Worm (Caenorhabditis elegans) whole organism, L4 larva: Measurements from ENCODE around the gene T20D4.12.
A peak's percentile ranks its signal among the peaks of the same experiment; 100 is the strongest.
"Not testable (repeated sequence)": the region's sequence is repeated elsewhere in the genome, so short reads cannot be mapped to it uniquely, and the experiment has no call there.

Experiments used
- F26F4.8 ChIP-seq: fragments of 200-800 bp; sonication (Bioruptor generic); conservative IDR thresholded peaks from 2 replicates; pipeline ENCODE4 v1.3.6; 2022; ENCODE audit warnings: missing genetic modification characterization, missing compliant biosample characterization
- R02D3.7 ChIP-seq: fragments of 150-350 bp; sonication (generic microtip); optimal IDR thresholded peaks from 3 replicates; lab custom pipeline; 2014; ENCODE audit warnings: missing biosample characterization, missing genetic modification characterization
- Y48G9A.11 ChIP-seq: fragments of 200-800 bp; sonication (Bioruptor generic); IDR thresholded peaks from 2 replicates; pipeline ENCODE4 v1.3.6; 2022; ENCODE audit warnings: missing genetic modification reagents, missing genetic modification characterization, missing compliant biosample characterization
- ZK546.5 ChIP-seq, 2 experiments: sonication (generic microtip); optimal IDR thresholded peaks; 2 replicates each; lab custom pipeline; 2017; ENCODE audit warnings: missing biosample characterization in 2 of 2, missing genetic modification characterization in 2 of 2
- aha-1 ChIP-seq: fragments of 150-350 bp; peaks from one replicate; lab custom pipeline; 2014; ENCODE audit warnings: missing biosample characterization, missing genetic modification characterization
- ama-1 ChIP-seq: fragments of 150-350 bp; optimal IDR thresholded peaks from 2 replicates; lab custom pipeline; 2014; ENCODE audit warnings: inconsistent platforms, mixed read lengths
- ceh-20 ChIP-seq: fragments of 200-800 bp; sonication (Bioruptor generic); IDR thresholded peaks from 2 replicates; pipeline ENCODE4 v1.3.6; 2022; ENCODE audit warnings: missing genetic modification reagents, missing genetic modification characterization, missing compliant biosample characterization
- ceh-32 ChIP-seq: sonication (generic microtip); optimal IDR thresholded peaks from 2 replicates; lab custom pipeline; 2016; ENCODE audit warnings: mild to moderate bottlenecking, missing genetic modification characterization, missing compliant biosample characterization; ENCODE audit not compliant: poor library complexity
- ctbp-1 ChIP-seq: fragments of 200-800 bp; sonication (Bioruptor generic); IDR thresholded peaks from 2 replicates; pipeline ENCODE4 v1.3.6; 2022; ENCODE audit warnings: missing genetic modification reagents, missing genetic modification characterization, missing compliant biosample characterization
- daf-16 ChIP-seq, 3 experiments: sonication (generic microtip); optimal IDR thresholded peaks; 2 replicates each; lab custom pipeline; 2016 to 2017; ENCODE audit warnings: missing genetic modification characterization in 3 of 3, missing genetic modification reagents in 3 of 3, mild to moderate bottlenecking in 2 of 3, missing compliant biosample characterization in 2 of 3, missing biosample characterization in 1 of 3, moderate library complexity in 1 of 3
- dmd-6 ChIP-seq: fragments of 200-800 bp; sonication (Bioruptor generic); IDR thresholded peaks from 2 replicates; pipeline ENCODE4 v1.3.6; 2022; ENCODE audit warnings: missing genetic modification reagents, missing genetic modification characterization, missing compliant biosample characterization
- dve-1 ChIP-seq: sonication (generic microtip); optimal IDR thresholded peaks from 2 replicates; lab custom pipeline; 2017; ENCODE audit warnings: antibody characterized with exemption, mild to moderate bottlenecking, missing genetic modification characterization, missing compliant biosample characterization; ENCODE audit not compliant: insufficient read depth
- egl-27 ChIP-seq: sonication (generic microtip); optimal IDR thresholded peaks from 3 replicates; lab custom pipeline; 2017; ENCODE audit warnings: missing biosample characterization, missing genetic modification reagents, missing genetic modification characterization
- hlh-11 ChIP-seq: fragments of 200-800 bp; sonication (Bioruptor generic); optimal IDR thresholded peaks from 2 replicates; lab custom pipeline; 2018; ENCODE audit warnings: mild to moderate bottlenecking, missing genetic modification characterization, missing compliant biosample characterization
- lim-7 ChIP-seq: fragments of 200-800 bp; sonication (Bioruptor generic); IDR thresholded peaks from 2 replicates; pipeline ENCODE4 v1.3.6; 2022; ENCODE audit warnings: missing genetic modification characterization, missing compliant biosample characterization
- lin-13 ChIP-seq: fragments of 150-350 bp; optimal IDR thresholded peaks from 2 replicates; lab custom pipeline; 2014; ENCODE audit warnings: missing biosample characterization, missing genetic modification reagents, missing genetic modification characterization
- lin-15B ChIP-seq: fragments of 150-350 bp; sonication (generic microtip); optimal IDR thresholded peaks from 3 replicates; lab custom pipeline; 2014; ENCODE audit warnings: missing biosample characterization, missing genetic modification characterization
- lin-38 ChIP-seq: fragments of 200-800 bp; sonication (Bioruptor generic); IDR thresholded peaks from 2 replicates; pipeline ENCODE4 v1.3.6; 2022; ENCODE audit warnings: missing genetic modification reagents, missing genetic modification characterization, missing compliant biosample characterization
- lsy-2 ChIP-seq, 2 experiments: fragments of 150-350 bp in 1 of 2; sonication (generic microtip) in 1 of 2; optimal IDR thresholded peaks; 2 replicates each; lab custom pipeline; 2014 to 2017; ENCODE audit warnings: missing biosample characterization in 2 of 2, missing genetic modification characterization in 2 of 2
- madf-9 ChIP-seq: fragments of 200-800 bp; sonication (Bioruptor generic); conservative IDR thresholded peaks from 2 replicates; pipeline ENCODE4 v1.3.6; 2022; ENCODE audit warnings: missing genetic modification reagents, missing genetic modification characterization, missing compliant biosample characterization
- nhr-10 ChIP-seq: fragments of 150-350 bp; optimal IDR thresholded peaks from 2 replicates; lab custom pipeline; 2014; ENCODE audit warnings: missing biosample characterization, missing genetic modification characterization
- nhr-111 ChIP-seq: fragments of 200-800 bp; sonication (Bioruptor generic); optimal IDR thresholded peaks from 2 replicates; lab custom pipeline; 2018; ENCODE audit warnings: mild to moderate bottlenecking, missing genetic modification characterization, missing compliant biosample characterization
- nhr-42 ChIP-seq: fragments of 200-800 bp; sonication (Bioruptor generic); IDR thresholded peaks from 2 replicates; pipeline ENCODE4 v1.3.6; 2022; ENCODE audit warnings: missing genetic modification characterization, missing compliant biosample characterization
- nhr-48 ChIP-seq: sonication (generic microtip); optimal IDR thresholded peaks from 2 replicates; lab custom pipeline; 2016; ENCODE audit warnings: mild to moderate bottlenecking, missing genetic modification characterization, missing compliant biosample characterization
- nhr-77 ChIP-seq: fragments of 150-350 bp; optimal IDR thresholded peaks from 2 replicates; lab custom pipeline; 2014; ENCODE audit warnings: missing biosample characterization, missing genetic modification characterization
- rbr-2 ChIP-seq: sonication (generic microtip); optimal IDR thresholded peaks from 2 replicates; lab custom pipeline; 2016; ENCODE audit warnings: missing genotype, missing genetic modification characterization, missing compliant biosample characterization
- set-16 ChIP-seq: fragments of 200-800 bp; sonication (Bioruptor generic); IDR thresholded peaks from 2 replicates; pipeline ENCODE4 v1.3.6; 2022; ENCODE audit warnings: missing genetic modification reagents, missing genetic modification characterization, missing compliant biosample characterization
- snpc-1.2 ChIP-seq: fragments of 200-800 bp; sonication (Bioruptor generic); IDR thresholded peaks from 2 replicates; pipeline ENCODE4 v1.3.6; 2022; ENCODE audit warnings: missing genetic modification reagents, missing genetic modification characterization, missing compliant biosample characterization
- zfp-2 ChIP-seq: sonication (generic microtip); optimal IDR thresholded peaks from 2 replicates; lab custom pipeline; 2016; ENCODE audit warnings: mild to moderate bottlenecking, missing genetic modification characterization, missing compliant biosample characterization
- zip-11 ChIP-seq: fragments of 200-800 bp; sonication (Bioruptor generic); IDR thresholded peaks from 2 replicates; pipeline ENCODE4 v1.3.6; 2022; ENCODE audit warnings: missing genetic modification characterization, missing compliant biosample characterization

Gene T20D4.12

ce11 chrV:3396765-3397164 is at the start of gene T20D4.12:
Gene T20D4.12, plus strand, starts transcription at chrV:3397065.
- peak in 1 of 2 experiments; percentile 79 for TF ChIP-seq daf-16 (GFP tag; optimal IDR thresholded peaks at IDR 0.05; lab: Kevin White, UChicago)
- TF ChIP-seq daf-16 (tag; optimal IDR thresholded peaks at IDR 0.05; lab: Kevin White, UChicago): not testable (repeated sequence)

ce11 chrV:3347486-3347885 is 49.4 kb upstream of the T20D4.12 start:
- peak; percentile 40 for TF ChIP-seq aha-1 (tag; lab: Kevin White, UChicago)
- no peak for TF ChIP-seq ama-1
- peak in 1 of 2 experiments; percentile 82 for TF ChIP-seq daf-16 (GFP tag; optimal IDR thresholded peaks at IDR 0.05; lab: Kevin White, UChicago)
- TF ChIP-seq daf-16 (tag; optimal IDR thresholded peaks at IDR 0.05; lab: Kevin White, UChicago): no peak
- TF ChIP-seq nhr-48 (tag; lab: Kevin White, UChicago): peak; percentile 2
- TF ChIP-seq nhr-111 (GFP tag; lab: Kevin White, UChicago): no peak
- TF ChIP-seq dmd-6 (GFP tag; lab: Robert Waterston, UW): peak; percentile 58
- 0 out of 2 replicates have a peak, but pooled peaks have one; percentile 47 for TF ChIP-seq ceh-20 (GFP tag; lab: Robert Waterston, UW)
- peak; percentile 64 for TF ChIP-seq hlh-11 (tag; lab: Kevin White, UChicago)

DNA sequence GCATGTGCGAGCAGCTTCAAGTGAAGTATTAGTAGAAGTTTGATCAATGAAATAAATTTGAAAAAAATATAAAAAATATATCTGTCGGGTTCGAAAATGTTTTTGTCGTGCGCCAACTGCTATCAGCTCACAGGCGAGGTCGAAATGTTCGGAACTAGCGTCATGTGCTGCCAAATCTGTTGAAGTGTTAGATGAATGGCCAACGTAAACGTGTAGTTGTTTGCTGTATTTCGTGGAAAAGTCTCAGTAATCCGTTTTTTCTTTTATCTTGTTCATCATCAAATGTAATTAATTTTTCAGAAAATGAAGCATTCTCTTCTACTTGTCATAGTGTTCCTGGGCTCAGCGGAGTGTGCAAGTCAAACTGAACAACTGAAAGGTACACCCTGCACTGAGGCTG is 47.0 kb upstream of the T20D4.12 start, which contains the start of gene C17B7.15:
TSS of gene C17B7.15 (plus strand) at position 301 of the 400 bp plus-strand sequence.
- TF ChIP-seq ctbp-1 (no peak), daf-16 (GFP tag; optimal IDR thresholded peaks at IDR 0.05; lab: Kevin White, UChicago) (peak in 1 of 2 experiments; percentile 60), daf-16 (tag; optimal IDR thresholded peaks at IDR 0.05; lab: Kevin White, UChicago) (no peak), zip-11 (GFP tag; lab: Robert Waterston, UW) (no peak), R02D3.7 (tag; lab: Kevin White, UChicago) (no peak)
- TF ChIP-seq, all 104 proteins: peak for 1

DNA sequence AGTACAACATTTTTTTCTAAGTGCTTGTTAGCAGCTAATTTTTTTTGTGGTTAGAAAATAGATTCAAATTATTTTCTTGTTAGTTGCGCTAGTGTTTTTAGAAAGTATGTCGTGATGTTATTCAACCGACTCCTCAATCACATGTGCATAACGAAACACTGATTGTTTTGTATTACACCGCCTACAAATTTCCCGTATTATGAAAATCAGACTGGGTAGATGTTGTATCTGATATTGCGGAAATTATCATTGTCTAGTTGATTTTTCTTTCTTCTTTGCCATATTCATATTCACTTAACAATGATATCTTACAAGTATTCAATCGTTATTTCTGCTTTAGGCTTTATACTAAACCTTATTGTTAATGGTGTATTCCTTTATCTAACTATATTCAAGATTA is 45.6 kb upstream of the T20D4.12 start, which contains the start of gene str-63:
TSS of gene str-63 (plus strand) at position 301 of the 400 bp plus-strand sequence.
- TF ChIP-seq nhr-42 (GFP tag; lab: Robert Waterston, UW) (no peak), snpc-1.2 (GFP tag; lab: Robert Waterston, UW) (no peak), zfp-2 (tag; lab: Kevin White, UChicago) (no peak), Y48G9A.11 (GFP tag; lab: Robert Waterston, UW) (no peak), R02D3.7 (tag; lab: Kevin White, UChicago) (no peak), lin-15B (tag; lab: Kevin White, UChicago) (no peak), lim-7 (GFP tag; lab: Robert Waterston, UW) (no peak), nhr-111 (GFP tag; lab: Kevin White, UChicago) (no peak), egl-27 (tag; lab: Kevin White, UChicago) (no peak), F26F4.8 (GFP tag; lab: Robert Waterston, UW) (no peak), nhr-77 (tag; lab: Kevin White, UChicago) (no peak)

- TF ChIP-seq lin-13 (GFP tag; lab: Kevin White, UChicago): no peak
- TF ChIP-seq lsy-2 (tag; optimal IDR thresholded peaks at IDR 0.05; lab: Kevin White, UChicago): no peak
- no peak for TF ChIP-seq lin-15B (tag; lab: Kevin White, UChicago)
- TF ChIP-seq daf-16 (GFP tag; optimal IDR thresholded peaks at IDR 0.05; lab: Kevin White, UChicago): no peak
- no peak for TF ChIP-seq daf-16 (tag; optimal IDR thresholded peaks at IDR 0.05; lab: Kevin White, UChicago)
- no peak for TF ChIP-seq dve-1 (tag; lab: Kevin White, UChicago)
- TF ChIP-seq set-16 (GFP tag; lab: Robert Waterston, UW): no peak
- TF ChIP-seq nhr-10 (tag; lab: Kevin White, UChicago): no peak
- TF ChIP-seq rbr-2: no peak
- no peak for TF ChIP-seq zip-11 (GFP tag; lab: Robert Waterston, UW)
- no peak for TF ChIP-seq ceh-32 (tag; lab: Kevin White, UChicago)
- no peak for TF ChIP-seq lin-38 (GFP tag; lab: Robert Waterston, UW)
- no peak for TF ChIP-seq ctbp-1
- no peak for TF ChIP-seq madf-9
- TF ChIP-seq ZK546.5 (tag; optimal IDR thresholded peaks at IDR 0.05; lab: Kevin White, UChicago): no peak
Observed at ce11 chrV:3352925-3353324, 43.9 kb upstream of the T20D4.12 start, which contains the start of gene C17B7.12. Gene C17B7.12, plus strand, starts transcription at chrV:3353225.
